Worm (Caenorhabditis elegans): ENCODE data around the gene F17C8.3.

ce11 chrIII:4720620-4721227 is 11.0 kb upstream of the F17C8.3 start, which contains the start of gene emb-5:
- no peak for TF ChIP-seq ceh-36 (tag; optimal IDR thresholded peaks at IDR 0.05)
- no peak for TF ChIP-seq flt-1 (GFP tag; IDR thresholded peaks at IDR 0.05)
- no peak for TF ChIP-seq ama-1 (optimal IDR thresholded peaks at IDR 0.05)
- no peak for TF ChIP-seq hnd-1 (tag; optimal IDR thresholded peaks at IDR 0.05)
- TF ChIP-seq hmbx-1 (tag; optimal IDR thresholded peaks at IDR 0.05), result no peak
- TF ChIP-seq tbx-11 (GFP tag; IDR thresholded peaks at IDR 0.05), result no peak
- no peak for TF ChIP-seq aly-1 (tag; optimal IDR thresholded peaks at IDR 0.05)
- TF ChIP-seq hmg-4 (GFP tag; optimal IDR thresholded peaks at IDR 0.05), result no peak

Data from whole organism, early embryonic.